Fruit fly (Drosophila melanogaster) whole organism, embryonic: ENCODE measurements around the gene Spx.

Experiments
- ATbp ChIP-seq: fragments of 200-800 bp; sonication (Bioruptor generic); optimal IDR thresholded peaks from 2 replicates; lab custom pipeline; 2017; ENCODE audit warnings: missing biosample characterization, mild to moderate bottlenecking, missing genetic modification characterization, missing genetic modification reagents
- Atf6 ChIP-seq: fragments of 200-800 bp; sonication (Bioruptor generic); IDR thresholded peaks from 2 replicates; pipeline ENCODE4 v1.3.6; 2022; ENCODE audit warnings: missing biosample characterization, missing genetic modification characterization
- B-H2 ChIP-seq: fragments of 200-800 bp; sonication (Bioruptor generic); optimal IDR thresholded peaks from 2 replicates; lab custom pipeline; 2018; ENCODE audit warnings: missing biosample characterization, mild to moderate bottlenecking, missing genetic modification characterization
- Bgb ChIP-seq: fragments of 200-800 bp; sonication (Bioruptor generic); IDR thresholded peaks from 2 replicates; pipeline ENCODE4 v1.3.6; 2022; ENCODE audit warnings: missing biosample characterization, missing genetic modification characterization; ENCODE audit not compliant: partially characterized antibody
- CG10543 ChIP-seq: fragments of 200-800 bp; sonication (Bioruptor generic); optimal IDR thresholded peaks from 3 replicates; lab custom pipeline; 2017; ENCODE audit warnings: missing biosample characterization, mild to moderate bottlenecking, missing genetic modification characterization, moderate library complexity
- CG12299 ChIP-seq: fragments of 200-800 bp; sonication (Bioruptor generic); optimal IDR thresholded peaks from 2 replicates; lab custom pipeline; 2018; ENCODE audit warnings: missing biosample characterization, mild to moderate bottlenecking, missing genetic modification characterization
- CG1233 ChIP-seq: fragments of 200-800 bp; sonication (Bioruptor generic); optimal IDR thresholded peaks from 4 replicates; lab custom pipeline; 2018; ENCODE audit warnings: missing biosample characterization, mild to moderate bottlenecking, missing genetic modification characterization
- CG12769 ChIP-seq: fragments of 200-800 bp; sonication (Bioruptor generic); optimal IDR thresholded peaks from 2 replicates; lab custom pipeline; 2019; ENCODE audit warnings: missing biosample characterization, mild to moderate bottlenecking, missing genetic modification characterization, moderate library complexity
- CG13123 ChIP-seq: fragments of 200-800 bp; sonication (Bioruptor generic); optimal IDR thresholded peaks from 2 replicates; lab custom pipeline; 2016; ENCODE audit warnings: missing biosample characterization, missing genetic modification characterization
- CG17829 ChIP-seq: fragments of 200-800 bp; optimal IDR thresholded peaks from 2 replicates; lab custom pipeline; 2019; ENCODE audit warnings: missing biosample characterization, mild to moderate bottlenecking, missing genetic modification characterization, moderate library complexity
- CG2889 ChIP-seq: fragments of 200-800 bp; sonication (Bioruptor generic); IDR thresholded peaks from 3 replicates; pipeline ENCODE4 v1.3.6; 2022; ENCODE audit warnings: missing biosample characterization, missing genetic modification characterization
- CG30020 ChIP-seq: fragments of 200-800 bp; optimal IDR thresholded peaks from 2 replicates; lab custom pipeline; 2019; ENCODE audit warnings: missing biosample characterization, mild to moderate bottlenecking, missing genetic modification characterization, moderate library complexity
- CG3407 ChIP-seq: fragments of 200-800 bp; sonication (Bioruptor generic); optimal IDR thresholded peaks from 2 replicates; lab custom pipeline; 2018; ENCODE audit warnings: missing biosample characterization, mild to moderate bottlenecking, missing genetic modification characterization
- CG4404 ChIP-seq: fragments of 200-800 bp; sonication (Bioruptor generic); IDR thresholded peaks from 2 replicates; pipeline ENCODE4 v1.3.6; 2022; ENCODE audit warnings: missing biosample characterization, missing genetic modification characterization
- CG7556 ChIP-seq: fragments of 200-800 bp; sonication (Bioruptor generic); optimal IDR thresholded peaks from 2 replicates; lab custom pipeline; 2017; ENCODE audit warnings: missing biosample characterization, mild to moderate bottlenecking, missing genetic modification characterization
- CG7987 ChIP-seq: fragments of 200-800 bp; sonication (Bioruptor generic); optimal IDR thresholded peaks from 2 replicates; lab custom pipeline; 2018; ENCODE audit warnings: missing biosample characterization, mild to moderate bottlenecking, missing genetic modification characterization, moderate library complexity
- CG8765 ChIP-seq: fragments of 200-800 bp; sonication (Bioruptor generic); IDR thresholded peaks from 2 replicates; pipeline ENCODE4 v1.3.6; 2022; ENCODE audit warnings: missing biosample characterization, missing genetic modification characterization
- D19B ChIP-seq: fragments of 200-800 bp; sonication (Bioruptor generic); optimal IDR thresholded peaks from 2 replicates; lab custom pipeline; 2017; ENCODE audit warnings: missing biosample characterization, mild to moderate bottlenecking, missing genetic modification characterization
- Doc3 ChIP-seq: fragments of 200-800 bp; sonication (Bioruptor generic); IDR thresholded peaks from 3 replicates; pipeline ENCODE4 v1.3.6; 2022; ENCODE audit warnings: missing biosample characterization, missing genetic modification characterization; ENCODE audit not compliant: partially characterized antibody
- Fer3 ChIP-seq: fragments of 200-800 bp; sonication (Bioruptor generic); optimal IDR thresholded peaks from 2 replicates; lab custom pipeline; 2018; ENCODE audit warnings: missing biosample characterization, mild to moderate bottlenecking, missing genetic modification characterization, moderate library complexity
- Gsc ChIP-seq: fragments of 200-800 bp; sonication (Bioruptor generic); IDR thresholded peaks from 2 replicates; pipeline ENCODE4 v1.3.6; 2022; ENCODE audit warnings: missing biosample characterization, missing genetic modification characterization
- Hr3 ChIP-seq: fragments of 200-800 bp; sonication (Bioruptor generic); optimal IDR thresholded peaks from 3 replicates; lab custom pipeline; 2016; ENCODE audit warnings: missing biosample characterization, missing genetic modification characterization
- Hsf ChIP-seq: fragments of 200-800 bp; sonication (Bioruptor generic); optimal IDR thresholded peaks from 3 replicates; lab custom pipeline; 2016; ENCODE audit warnings: missing biosample characterization, missing genetic modification characterization
- MTF-1 ChIP-seq: fragments of 200-800 bp; sonication (Bioruptor generic); optimal IDR thresholded peaks from 2 replicates; lab custom pipeline; 2018; ENCODE audit warnings: missing biosample characterization, mild to moderate bottlenecking, missing genetic modification characterization, borderline replicate concordance
- NC2β ChIP-seq: fragments of 200-800 bp; sonication (Bioruptor generic); optimal IDR thresholded peaks from 2 replicates; lab custom pipeline; 2016; ENCODE audit warnings: missing biosample characterization, missing genetic modification characterization
- Nf-YA ChIP-seq: fragments of 200-800 bp; sonication (Bioruptor generic); IDR thresholded peaks from 2 replicates; pipeline ENCODE4 v1.3.6; 2022; ENCODE audit warnings: missing biosample characterization, missing genetic modification characterization
- Xrp1 ChIP-seq: fragments of 200-800 bp; sonication (Bioruptor generic); IDR thresholded peaks from 2 replicates; pipeline ENCODE4 v1.3.6; 2022; ENCODE audit warnings: missing biosample characterization, missing genetic modification characterization
- ab ChIP-seq: fragments of 200-800 bp; sonication (Bioruptor generic); optimal IDR thresholded peaks from 2 replicates; lab custom pipeline; 2016; ENCODE audit warnings: missing biosample characterization, missing genetic modification characterization
- amos ChIP-seq: fragments of 200-800 bp; sonication (Bioruptor generic); IDR thresholded peaks from 2 replicates; pipeline ENCODE4 v1.3.6; 2022; ENCODE audit warnings: missing biosample characterization, missing genetic modification characterization; ENCODE audit not compliant: partially characterized antibody
- br ChIP-seq: fragments of >200 bp; optimal IDR thresholded peaks from 2 replicates; lab custom pipeline; 2017
- cas ChIP-seq: fragments of 200-800 bp; sonication (Bioruptor generic); IDR thresholded peaks from 2 replicates; pipeline ENCODE4 v1.3.6; 2022; ENCODE audit warnings: missing biosample characterization, missing genetic modification characterization
- cg ChIP-seq: fragments of 200-800 bp; sonication (Bioruptor generic); optimal IDR thresholded peaks from 3 replicates; lab custom pipeline; 2019; ENCODE audit warnings: missing biosample characterization, mild to moderate bottlenecking, missing genetic modification characterization, moderate library complexity
- disco-r ChIP-seq: fragments of 200-800 bp; sonication (Bioruptor generic); optimal IDR thresholded peaks from 2 replicates; lab custom pipeline; 2016; ENCODE audit warnings: missing biosample characterization, missing genetic modification characterization
- ewg ChIP-seq: fragments of 200-800 bp; sonication (Bioruptor generic); optimal IDR thresholded peaks from 3 replicates; lab custom pipeline; 2017; ENCODE audit warnings: mild to moderate bottlenecking, missing biosample characterization, missing genetic modification reagents, missing genetic modification characterization
- ham ChIP-seq: fragments of 200-800 bp; sonication (Bioruptor generic); IDR thresholded peaks from 2 replicates; pipeline ENCODE4 v1.3.6; 2022; ENCODE audit warnings: missing biosample characterization, missing genetic modification characterization
- knrl ChIP-seq: fragments of 200-800 bp; sonication (Bioruptor generic); IDR thresholded peaks from 3 replicates; pipeline ENCODE4 v1.3.6; 2022; ENCODE audit warnings: missing biosample characterization, missing genetic modification characterization; ENCODE audit not compliant: partially characterized antibody
- nau ChIP-seq: fragments of 200-800 bp; sonication (Bioruptor generic); optimal IDR thresholded peaks from 3 replicates; lab custom pipeline; 2017; ENCODE audit warnings: missing biosample characterization, mild to moderate bottlenecking, missing genetic modification characterization, missing genetic modification reagents
- oc ChIP-seq: fragments of 200-800 bp; sonication (Bioruptor generic); optimal IDR thresholded peaks from 2 replicates; lab custom pipeline; 2018; ENCODE audit warnings: missing biosample characterization, mild to moderate bottlenecking, missing genetic modification characterization, moderate library complexity
- psq ChIP-seq: fragments of 200-800 bp; sonication (Bioruptor generic); optimal IDR thresholded peaks from 2 replicates; lab custom pipeline; 2017; ENCODE audit warnings: missing biosample characterization, missing genetic modification characterization
- salm ChIP-seq: fragments of 200-800 bp; sonication (Bioruptor generic); optimal IDR thresholded peaks from 2 replicates; lab custom pipeline; 2018; ENCODE audit warnings: missing biosample characterization, mild to moderate bottlenecking, missing genetic modification characterization
- slou ChIP-seq: fragments of 200-800 bp; sonication (Bioruptor generic); optimal IDR thresholded peaks from 3 replicates; lab custom pipeline; 2016; ENCODE audit warnings: missing biosample characterization, missing genetic modification characterization
- ssp ChIP-seq: fragments of 200-800 bp; sonication (Bioruptor generic); IDR thresholded peaks from 2 replicates; pipeline ENCODE4 v1.3.6; 2022; ENCODE audit warnings: missing biosample characterization, missing genetic modification characterization
- sug ChIP-seq: fragments of 200-800 bp; optimal IDR thresholded peaks from 2 replicates; lab custom pipeline; 2019; ENCODE audit warnings: missing biosample characterization, mild to moderate bottlenecking, missing genetic modification characterization, moderate library complexity
- ttk ChIP-seq: fragments of 200-800 bp; sonication (Bioruptor generic); IDR thresholded peaks from 2 replicates; pipeline ENCODE4 v2.1.2; 2022; ENCODE audit warnings: missing biosample characterization, missing genetic modification characterization
- tup ChIP-seq: fragments of 200-800 bp; sonication (Bioruptor generic); optimal IDR thresholded peaks from 2 replicates; lab custom pipeline; 2016; ENCODE audit warnings: missing biosample characterization, mild to moderate bottlenecking, missing genetic modification characterization, moderate library complexity
- unc-4 ChIP-seq: fragments of 200-800 bp; sonication (Bioruptor generic); IDR thresholded peaks from 2 replicates; pipeline ENCODE4 v1.3.6; 2022; ENCODE audit warnings: missing biosample characterization, missing genetic modification characterization; ENCODE audit not compliant: partially characterized antibody
- zen ChIP-seq: fragments of 200-800 bp; sonication (Bioruptor generic); optimal IDR thresholded peaks from 3 replicates; lab custom pipeline; 2018; ENCODE audit warnings: missing biosample characterization, mild to moderate bottlenecking, missing genetic modification characterization, moderate library complexity

Gene Spx

DNA sequence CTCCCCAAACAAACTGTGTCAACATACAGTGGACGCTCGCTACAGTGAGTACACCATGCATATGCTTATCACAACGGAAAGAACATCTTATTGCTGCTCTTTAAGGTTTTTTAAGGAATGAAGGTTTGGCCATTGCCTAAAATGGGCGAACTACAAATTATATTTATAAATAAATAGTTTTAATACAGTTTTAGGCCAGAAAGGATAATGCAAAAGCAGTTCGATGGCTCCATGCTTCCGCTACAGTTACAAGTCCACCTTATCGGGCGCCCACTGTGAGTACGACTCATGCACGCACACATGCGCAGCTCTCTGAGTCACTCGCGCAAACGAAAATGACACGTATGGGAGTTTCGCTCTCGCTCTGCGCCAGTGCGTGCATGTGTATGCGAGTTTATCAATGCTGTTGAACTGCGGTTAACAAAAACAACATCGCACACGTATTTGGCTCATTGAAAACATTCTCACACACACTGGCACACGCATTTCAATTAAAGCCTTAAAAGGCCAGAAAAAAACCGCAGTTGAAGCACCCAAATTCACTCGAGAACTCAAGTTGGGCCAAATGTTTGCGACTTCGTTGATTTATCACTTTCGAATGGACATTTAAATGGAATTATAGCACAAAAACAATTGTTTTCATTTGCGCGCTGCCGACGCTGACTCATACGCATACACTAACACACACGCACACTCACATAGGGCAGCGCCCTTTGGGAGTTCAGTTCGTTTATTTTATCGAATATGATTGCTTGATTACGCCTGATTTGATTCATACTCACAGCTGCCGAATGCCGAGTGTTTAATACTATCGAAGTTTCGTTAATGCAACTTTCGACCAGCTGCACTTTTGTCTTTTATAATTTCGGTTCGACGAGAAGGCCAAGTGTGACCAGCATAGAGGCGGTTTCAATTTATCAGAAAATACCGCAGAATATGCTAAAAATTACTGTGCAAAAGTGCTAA is 31.1 kb upstream of the Spx start, which contains the start of gene sqh (continued):
- peak; percentile 72 for TF ChIP-seq slou (GFP tag; lab: Kevin White, UChicago)
- peak; percentile 47 for TF ChIP-seq tup
- TF ChIP-seq zen (tag; lab: Kevin White, UChicago): peak; percentile 70
- peak; percentile 98 for TF ChIP-seq cg (GFP tag; lab: Kevin White, UChicago)
- 0 out of 3 replicates have a peak, but pooled peaks have one; percentile 15 for TF ChIP-seq knrl (GFP tag; lab: Robert Waterston, UW)
- no peak for TF ChIP-seq ab
- TF ChIP-seq amos (GFP tag; lab: Robert Waterston, UW): peak; percentile 8; the same call in 1 of the 2 replicates
- peak; percentile 93 for TF ChIP-seq CG10543
- peak; percentile 84 for TF ChIP-seq nau (GFP tag; lab: Kevin White, UChicago)
- TF ChIP-seq salm (tag; lab: Kevin White, UChicago): peak; percentile 78
- peak; percentile 88 for TF ChIP-seq ewg (GFP tag; lab: Kevin White, UChicago)
- TF ChIP-seq CG3407 (GFP tag; lab: Kevin White, UChicago): peak; percentile 87
- peak; percentile 66 for TF ChIP-seq CG7987 (GFP tag; lab: Kevin White, UChicago)
- TF ChIP-seq psq (GFP tag; lab: Kevin White, UChicago): peak; percentile 50
- peak; percentile 47 for TF ChIP-seq MTF-1 (GFP tag; lab: Kevin White, UChicago)
- peak; percentile 43; the same call in 1 of the 2 replicates for TF ChIP-seq Bgb (GFP tag; lab: Robert Waterston, UW)
- TF ChIP-seq CG8765 (GFP tag; lab: Robert Waterston, UW): peak; percentile 70; the same call in 1 of the 2 replicates
- peak; percentile 82 for TF ChIP-seq CG12299 (tag; lab: Kevin White, UChicago)
- peak; percentile 91 for TF ChIP-seq Xrp1 (GFP tag; lab: Robert Waterston, UW)
- peak; percentile 46 for TF ChIP-seq disco-r (GFP tag; lab: Kevin White, UChicago)
- TF ChIP-seq ttk (GFP tag; lab: Robert Waterston, UW): peak; percentile 84
- TF ChIP-seq ssp: peak; percentile 77

DNA sequence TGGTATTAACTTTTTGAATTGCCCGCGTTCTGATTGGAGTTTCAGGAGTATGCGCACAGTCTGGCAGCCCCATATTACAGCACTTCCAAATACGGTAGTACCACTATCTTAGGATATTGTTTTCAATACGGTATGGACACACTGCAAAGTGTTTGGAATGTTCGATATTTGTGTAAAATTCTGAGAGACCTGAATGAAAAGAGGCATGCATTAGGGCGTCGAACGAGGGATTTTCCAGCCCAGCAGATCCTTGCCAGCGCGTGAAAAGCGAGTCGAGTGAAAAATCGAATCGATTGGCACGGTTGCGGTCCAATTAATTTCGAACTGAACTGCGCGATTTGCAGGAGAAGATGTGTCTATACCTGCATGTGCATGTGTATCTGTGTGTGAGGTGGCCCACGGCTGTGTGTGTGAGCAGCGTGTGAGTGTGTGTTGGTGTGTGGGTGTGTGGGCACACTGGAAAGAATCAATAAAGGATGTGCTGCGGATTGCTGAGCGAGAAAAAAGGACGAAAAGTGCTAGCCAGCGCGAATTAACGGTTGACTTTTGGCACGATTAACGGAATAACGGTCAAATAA is 30.1 kb upstream of the Spx start, which contains the start of gene dtn:
Gene dtn (plus strand): TSS at position 176 of the 578 bp plus-strand sequence.
- TF ChIP-seq CG4404 (GFP tag; lab: Robert Waterston, UW): no peak
- TF ChIP-seq ATbp (GFP tag; lab: Kevin White, UChicago): no peak
- TF ChIP-seq Atf6 (GFP tag; lab: Robert Waterston, UW): no peak
- no peak for TF ChIP-seq Doc3 (GFP tag; lab: Robert Waterston, UW)
- TF ChIP-seq unc-4: 0 out of 2 replicates have a peak, but pooled peaks have one; percentile 28
- TF ChIP-seq NC2β (GFP tag; lab: Kevin White, UChicago): peak; percentile 3
- TF ChIP-seq B-H2 (GFP tag; lab: Kevin White, UChicago): no peak
- TF ChIP-seq Hr3: no peak
- TF ChIP-seq CG12769: no peak
- no peak for TF ChIP-seq Fer3 (tag; lab: Kevin White, UChicago)
- no peak for TF ChIP-seq CG2889
- no peak for TF ChIP-seq ham (GFP tag; lab: Robert Waterston, UW)
- TF ChIP-seq CG30020: no peak
- TF ChIP-seq oc (tag; lab: Kevin White, UChicago): no peak
- no peak for TF ChIP-seq br (lab: Kevin White, UChicago)
- TF ChIP-seq CG1233 (GFP tag; lab: Kevin White, UChicago): no peak
- peak; percentile 15 for TF ChIP-seq CG17829 (tag; lab: Kevin White, UChicago)
- TF ChIP-seq D19B (GFP tag; lab: Kevin White, UChicago): no peak
- no peak for TF ChIP-seq CG7556 (GFP tag; lab: Kevin White, UChicago)
- TF ChIP-seq salm (tag; lab: Kevin White, UChicago): no peak
- TF ChIP-seq Hsf: no peak
- no peak for TF ChIP-seq cas (GFP tag; lab: Robert Waterston, UW)
- no peak for TF ChIP-seq Gsc (GFP tag; lab: Robert Waterston, UW)
- no peak for TF ChIP-seq sug (tag; lab: Kevin White, UChicago)
- no peak for TF ChIP-seq CG13123 (GFP tag; lab: Kevin White, UChicago)
- no peak for TF ChIP-seq Nf-YA (GFP tag; lab: Robert Waterston, UW)
